Worm (Caenorhabditis elegans) whole organism, L2 larva: Measurements from ENCODE around the gene lap-1.

Source experiments
- F13H6.1 ChIP-seq: sonication (generic microtip); optimal IDR thresholded peaks from 2 replicates; lab custom pipeline; 2016; ENCODE audit warnings: missing genetic modification characterization, missing compliant biosample characterization
- R02D3.7 ChIP-seq: fragments of 150-350 bp; optimal IDR thresholded peaks from 2 replicates; lab custom pipeline; 2014; ENCODE audit warnings: missing biosample characterization, missing genetic modification characterization
- Y55F3AM.14 ChIP-seq: fragments of 200-800 bp; sonication (Bioruptor generic); optimal IDR thresholded peaks from 2 replicates; lab custom pipeline; 2018; ENCODE audit warnings: mild to moderate bottlenecking, missing genetic modification characterization, missing compliant biosample characterization
- ZK546.5 ChIP-seq: sonication (generic microtip); optimal IDR thresholded peaks from 2 replicates; lab custom pipeline; 2017; ENCODE audit warnings: missing biosample characterization, missing genetic modification characterization
- ama-1 ChIP-seq: fragments of 150-350 bp; optimal IDR thresholded peaks from 2 replicates; lab custom pipeline; 2018; ENCODE audit warnings: inconsistent platforms
- blmp-1 ChIP-seq: sonication (generic microtip); optimal IDR thresholded peaks from 2 replicates; lab custom pipeline; 2017; ENCODE audit warnings: missing genetic modification characterization, mild to moderate bottlenecking, missing compliant biosample characterization, antibody characterized with exemption, moderate library complexity; ENCODE audit not compliant: insufficient read depth
- ceh-82 ChIP-seq: fragments of 150-350 bp; optimal IDR thresholded peaks from 2 replicates; lab custom pipeline; 2014; ENCODE audit warnings: missing biosample characterization, missing genetic modification characterization
- dmd-4 ChIP-seq: sonication (generic microtip); optimal IDR thresholded peaks from 2 replicates; lab custom pipeline; 2017; ENCODE audit warnings: missing biosample characterization, missing genetic modification characterization
- egl-27 ChIP-seq: sonication (generic microtip); optimal IDR thresholded peaks from 3 replicates; lab custom pipeline; 2017; ENCODE audit warnings: missing biosample characterization, missing genetic modification reagents, missing genetic modification characterization
- elt-1 ChIP-seq: fragments of 150-350 bp; optimal IDR thresholded peaks from 2 replicates; lab custom pipeline; 2014; ENCODE audit warnings: missing biosample characterization, missing genetic modification characterization
- elt-3 ChIP-seq: sonication (generic microtip); optimal IDR thresholded peaks from 2 replicates; lab custom pipeline; 2017; ENCODE audit warnings: missing biosample characterization, missing genetic modification characterization
- gmeb-1 ChIP-seq: fragments of 150-350 bp; optimal IDR thresholded peaks from 2 replicates; lab custom pipeline; 2014; ENCODE audit warnings: missing biosample characterization, missing genetic modification characterization
- lin-11 ChIP-seq: fragments of 150-350 bp; sonication (generic microtip); optimal IDR thresholded peaks from 2 replicates; lab custom pipeline; 2014; ENCODE audit warnings: missing biosample characterization, missing genetic modification characterization, inconsistent platforms, mixed read lengths
- lin-39 ChIP-seq: fragments of 150-350 bp; optimal IDR thresholded peaks from 2 replicates; lab custom pipeline; 2014; ENCODE audit warnings: missing biosample characterization, missing genetic modification reagents, missing genetic modification characterization
- lsy-2 ChIP-seq, 2 experiments: fragments of 150-350 bp in 1 of 2; sonication (generic microtip) in 1 of 2; optimal IDR thresholded peaks; 2 replicates each; lab custom pipeline; 2014 to 2017; ENCODE audit warnings: missing biosample characterization in 2 of 2, missing genetic modification characterization in 2 of 2
- mab-5 ChIP-seq: fragments of 150-350 bp; optimal IDR thresholded peaks from 2 replicates; lab custom pipeline; 2014; ENCODE audit warnings: missing biosample characterization, missing genetic modification characterization
- mdl-1 ChIP-seq, 2 experiments: fragments of 150-350 bp in 1 of 2; sonication (generic microtip) in 1 of 2; optimal IDR thresholded peaks; 2 replicates each; lab custom pipeline; 2017; ENCODE audit warnings: missing biosample characterization in 2 of 2, missing genetic modification characterization in 2 of 2
- nhr-10 ChIP-seq: sonication (generic microtip); optimal IDR thresholded peaks from 2 replicates; lab custom pipeline; 2017; ENCODE audit warnings: missing biosample characterization, missing genetic modification characterization
- nhr-12 ChIP-seq: fragments of 150-350 bp; optimal IDR thresholded peaks from 2 replicates; lab custom pipeline; 2014; ENCODE audit warnings: missing biosample characterization, missing genetic modification characterization
- nhr-129 ChIP-seq: fragments of 150-350 bp; optimal IDR thresholded peaks from 2 replicates; lab custom pipeline; 2014; ENCODE audit warnings: missing biosample characterization, missing genetic modification characterization
- nhr-23 ChIP-seq: fragments of 150-350 bp; optimal IDR thresholded peaks from 2 replicates; lab custom pipeline; 2014; ENCODE audit warnings: missing biosample characterization, missing genetic modification reagents, missing genetic modification characterization
- nhr-77 ChIP-seq: fragments of 150-350 bp; optimal IDR thresholded peaks from 2 replicates; lab custom pipeline; 2014; ENCODE audit warnings: missing biosample characterization, missing genetic modification characterization
- peb-1 ChIP-seq: fragments of 150-350 bp; optimal IDR thresholded peaks from 2 replicates; lab custom pipeline; 2014; ENCODE audit warnings: missing biosample characterization, missing genetic modification characterization
- sem-4 ChIP-seq: fragments of 150-350 bp; optimal IDR thresholded peaks from 2 replicates; lab custom pipeline; 2014; ENCODE audit warnings: missing biosample characterization, missing genetic modification reagents, missing genetic modification characterization
- sma-9 ChIP-seq, 2 experiments: fragments of 150-350 bp in 1 of 2; sonication (generic microtip) in 1 of 2; optimal IDR thresholded peaks; 2 replicates each; lab custom pipeline; 2014 to 2016; ENCODE audit warnings: missing genetic modification characterization in 2 of 2, mild to moderate bottlenecking in 1 of 2, missing biosample characterization in 1 of 2, missing compliant biosample characterization in 1 of 2, missing genetic modification reagents in 1 of 2, moderate library complexity in 1 of 2
- snpc-4 ChIP-seq: fragments of 150-350 bp; optimal IDR thresholded peaks from 2 replicates; lab custom pipeline; 2014; ENCODE audit warnings: missing biosample characterization, missing genetic modification characterization
- unc-55 ChIP-seq: fragments of 150-350 bp; sonication (generic microtip); optimal IDR thresholded peaks from 3 replicates; lab custom pipeline; 2014; ENCODE audit warnings: missing biosample characterization, missing genetic modification reagents, missing genetic modification characterization
- unc-62 ChIP-seq: fragments of 150-350 bp; optimal IDR thresholded peaks from 2 replicates; lab custom pipeline; 2014; ENCODE audit warnings: missing biosample characterization, missing genetic modification reagents, missing genetic modification characterization
- zag-1 ChIP-seq: fragments of 150-350 bp; optimal IDR thresholded peaks from 2 replicates; lab custom pipeline; 2014; ENCODE audit warnings: missing biosample characterization, missing genetic modification characterization
- ztf-1 ChIP-seq: fragments of 200-800 bp; sonication (Bioruptor generic); conservative IDR thresholded peaks from 2 replicates; pipeline ENCODE4 v1.3.6; 2022; ENCODE audit warnings: missing genetic modification characterization, missing compliant biosample characterization
- ztf-11 ChIP-seq: sonication (generic microtip); optimal IDR thresholded peaks from 2 replicates; lab custom pipeline; 2017; ENCODE audit warnings: missing biosample characterization, missing genetic modification characterization
- ztf-4 ChIP-seq: fragments of 150-350 bp; optimal IDR thresholded peaks from 2 replicates; lab custom pipeline; 2014; ENCODE audit warnings: missing biosample characterization, missing genetic modification characterization

The lap-1 gene

ce11 chrIII:8411976-8412375 is 10.2 kb upstream of the lap-1 start (continued):
- TF ChIP-seq elt-3 (no peak), ceh-82 (tag; lab: Kevin White, UChicago) (no peak), lsy-2 (tag; optimal IDR thresholded peaks at IDR 0.05; lab: Kevin White, UChicago) (peak; percentile 72 to 94), ama-1 (lab: Kevin White, UChicago) (peak; percentile 38), Y55F3AM.14 (GFP tag; lab: Kevin White, UChicago) (peak; percentile 62), sem-4 (tag; lab: Kevin White, UChicago) (peak; percentile 66), blmp-1 (tag; lab: Kevin White, UChicago) (peak; percentile 25)

- TF ChIP-seq F13H6.1 (tag; lab: Kevin White, UChicago), result no peak
- TF ChIP-seq R02D3.7 (tag; lab: Kevin White, UChicago), result no peak
- TF ChIP-seq lin-39 (tag; lab: Kevin White, UChicago), result no peak
- TF ChIP-seq elt-1 (tag; lab: Kevin White, UChicago), result no peak
- no peak for TF ChIP-seq nhr-77 (tag; lab: Kevin White, UChicago)
- no peak for TF ChIP-seq peb-1 (tag; lab: Kevin White, UChicago)
- TF ChIP-seq nhr-129, result no peak
- no peak for TF ChIP-seq nhr-23 (tag; lab: Kevin White, UChicago)
- no peak for TF ChIP-seq dmd-4 (tag; lab: Kevin White, UChicago)
- no peak for TF ChIP-seq mab-5
- TF ChIP-seq, all 48 proteins: peak for 0
These were observed 9.0 kb upstream of the lap-1 start for ce11 chrIII:8410747-8411146.

ce11 chrIII:8409166-8409565 is 7.4 kb upstream of the lap-1 start, which contains the start of gene ZK353.9:
Gene ZK353.9 (plus strand): TSS chrIII:8409496.
- no peak for TF ChIP-seq egl-27 (tag; lab: Kevin White, UChicago)
- no peak for TF ChIP-seq nhr-23 (tag; lab: Kevin White, UChicago)
- TF ChIP-seq unc-62 (GFP tag; lab: Kevin White, UChicago), result no peak
- TF ChIP-seq nhr-129, result no peak
- TF ChIP-seq R02D3.7 (tag; lab: Kevin White, UChicago), result no peak
- TF ChIP-seq F13H6.1 (tag; lab: Kevin White, UChicago), result no peak
- no peak for TF ChIP-seq ZK546.5 (tag; lab: Kevin White, UChicago)
- no peak for TF ChIP-seq elt-1 (tag; lab: Kevin White, UChicago)
- TF ChIP-seq sem-4 (tag; lab: Kevin White, UChicago), result no peak

ce11 chrIII:8405449-8405962 is 3.8 kb upstream of the lap-1 start, which contains the start of the genes ubxn-4 and cyy-1:
Gene ubxn-4 (minus strand): TSS chrIII:8405562.
Gene cyy-1 (plus strand): TSS chrIII:8405874.
- peak; percentile 38 for TF ChIP-seq unc-55
- TF ChIP-seq zag-1 (tag; lab: Kevin White, UChicago), result no peak
- peak in 1 of 2 experiments; percentile 11 for TF ChIP-seq lsy-2 (tag; optimal IDR thresholded peaks at IDR 0.05; lab: Kevin White, UChicago)
- TF ChIP-seq sem-4 (tag; lab: Kevin White, UChicago), result no peak

- no peak for TF ChIP-seq egl-27 (tag; lab: Kevin White, UChicago)
- no peak for TF ChIP-seq ceh-82 (tag; lab: Kevin White, UChicago)
- no peak for TF ChIP-seq F13H6.1 (tag; lab: Kevin White, UChicago)
- no peak for TF ChIP-seq sem-4 (tag; lab: Kevin White, UChicago)
- TF ChIP-seq blmp-1 (tag; lab: Kevin White, UChicago), result no peak
- TF ChIP-seq ztf-1 (GFP tag; lab: Robert Waterston, UW), result no peak
- no peak for TF ChIP-seq sma-9 (GFP tag; optimal IDR thresholded peaks at IDR 0.05; lab: Kevin White, UChicago)
- TF ChIP-seq sma-9 (tag; optimal IDR thresholded peaks at IDR 0.05; lab: Kevin White, UChicago), result no peak
- TF ChIP-seq snpc-4 (tag; lab: Kevin White, UChicago), result no peak
- no peak for TF ChIP-seq lin-11 (tag; lab: Kevin White, UChicago)
- no peak for TF ChIP-seq lin-39 (tag; lab: Kevin White, UChicago)
- no peak for TF ChIP-seq peb-1 (tag; lab: Kevin White, UChicago)
- no peak for TF ChIP-seq nhr-10 (tag; lab: Kevin White, UChicago)
- TF ChIP-seq ztf-4 (tag; lab: Kevin White, UChicago), result no peak
- TF ChIP-seq nhr-129, result no peak
- no peak for TF ChIP-seq nhr-12
- TF ChIP-seq gmeb-1 (tag; lab: Kevin White, UChicago), result no peak
- no peak for TF ChIP-seq nhr-77 (tag; lab: Kevin White, UChicago)
- no peak for TF ChIP-seq mdl-1 (tag; optimal IDR thresholded peaks at IDR 0.05; lab: Kevin White, UChicago)
- TF ChIP-seq ZK546.5 (tag; lab: Kevin White, UChicago), result no peak
- no peak for TF ChIP-seq ztf-11
These were observed 1.8 kb upstream of the lap-1 start, which contains the start of gene cutc-1 for ce11 chrIII:8403507-8403906. Gene cutc-1 (minus strand): TSS chrIII:8403607.
